Worm (Caenorhabditis elegans): ENCODE measurements around the gene C50F4.9.

C50F4.9 gene

DNA sequence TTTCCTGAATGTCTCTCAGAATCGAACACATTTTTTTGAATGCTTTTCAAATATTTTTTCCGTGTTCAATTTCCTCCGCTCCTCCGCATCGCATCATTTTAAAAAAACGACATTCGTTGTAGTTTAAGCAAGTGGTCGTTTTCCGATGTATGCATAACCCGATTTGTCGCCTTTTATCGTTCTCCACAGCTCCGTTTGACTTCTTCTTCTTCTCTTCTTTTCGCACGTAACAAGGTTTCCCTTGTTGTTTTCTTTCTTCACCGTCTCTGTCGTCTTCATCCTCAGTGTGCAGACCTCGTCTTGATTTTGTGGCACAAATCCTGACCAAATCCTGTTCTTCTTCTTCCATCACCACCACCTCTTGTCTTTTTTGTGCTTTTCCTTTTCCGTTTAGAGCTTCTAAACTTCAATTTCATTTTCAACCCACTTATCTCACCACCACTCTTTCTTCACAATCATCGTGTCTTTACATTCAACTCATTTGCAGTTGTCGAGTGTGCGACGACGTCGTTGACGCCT lies 40.2 kb downstream of the C50F4.9 start, which contains the start of gene K06A4.2:
Gene K06A4.2, plus strand, starts transcription at position 469 of the 519 bp plus-strand sequence.
- TF ChIP-seq ztf-29 (GFP tag; IDR thresholded peaks at IDR 0.05) (no peak), tab-1 (GFP tag; IDR thresholded peaks at IDR 0.05) (no peak), flt-1 (GFP tag; IDR thresholded peaks at IDR 0.05) (no peak), ztf-23 (GFP tag; IDR thresholded peaks at IDR 0.05) (no peak), ref-1 (GFP tag; conservative IDR thresholded peaks at IDR 0.05) (no peak), med-1 (GFP tag; optimal IDR thresholded peaks at IDR 0.05; ENCODE audit: insufficient read depth) (no peak), cog-1 (tag; optimal IDR thresholded peaks at IDR 0.05) (no peak), T22C8.4 (GFP tag; IDR thresholded peaks at IDR 0.05) (no peak)

DNA sequence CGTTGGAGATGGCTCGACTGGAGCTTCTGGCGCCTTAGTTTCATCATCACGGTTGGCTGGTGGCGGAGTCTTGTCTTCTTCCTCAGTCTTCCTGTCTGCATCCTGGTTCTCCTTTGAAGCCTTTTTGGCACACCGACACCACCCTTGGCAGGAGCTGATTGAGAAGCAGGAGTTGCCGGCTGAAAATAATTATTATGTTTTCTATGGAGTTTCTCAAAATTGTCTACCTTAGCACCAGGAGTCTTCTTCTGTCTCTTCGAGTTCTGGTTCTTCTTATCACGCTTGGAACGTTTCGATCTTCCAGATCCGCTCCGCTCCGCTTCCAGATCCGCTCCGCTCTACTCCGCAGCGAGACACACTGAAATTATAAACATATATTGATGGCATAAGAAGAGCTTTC lies 43.4 kb downstream of the C50F4.9 start, which contains the start of gene K06A4.6:
Gene K06A4.6, minus strand, starts transcription at position 101 of the 400 bp plus-strand sequence.
- TF ChIP-seq klf-2 (GFP tag; conservative IDR thresholded peaks at IDR 0.05) (no peak), tab-1 (GFP tag; IDR thresholded peaks at IDR 0.05) (no peak), ztf-29 (GFP tag; IDR thresholded peaks at IDR 0.05) (no peak), flt-1 (GFP tag; IDR thresholded peaks at IDR 0.05) (no peak), med-1 (GFP tag; optimal IDR thresholded peaks at IDR 0.05; ENCODE audit: insufficient read depth) (no peak), ztf-23 (GFP tag; IDR thresholded peaks at IDR 0.05) (no peak), cog-1 (tag; optimal IDR thresholded peaks at IDR 0.05) (no peak), T22C8.4 (GFP tag; IDR thresholded peaks at IDR 0.05) (no peak), ref-1 (GFP tag; conservative IDR thresholded peaks at IDR 0.05) (no peak)

DNA sequence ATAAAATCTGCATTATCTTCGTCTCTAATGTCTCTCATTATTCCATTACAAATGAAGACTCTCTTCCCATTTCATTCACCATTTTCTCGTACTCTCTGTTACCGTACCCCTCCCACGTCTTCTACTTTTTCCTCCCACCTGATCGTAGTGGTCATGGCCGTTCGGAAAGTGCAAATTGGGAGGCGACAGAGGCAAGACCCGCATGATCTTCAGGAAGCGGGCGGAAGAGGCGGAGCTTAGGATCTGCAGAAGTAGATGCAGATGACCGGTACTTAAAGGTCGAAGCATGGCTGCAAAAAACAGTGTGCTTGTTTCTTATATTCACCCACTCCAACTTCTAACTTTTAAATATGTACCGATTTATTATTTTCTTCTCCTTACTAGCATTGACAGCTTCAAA lies 46.1 kb downstream of the C50F4.9 start, which contains the start of gene nas-3:
Gene nas-3, plus strand, starts transcription at position 301 of the 400 bp plus-strand sequence.
- TF ChIP-seq flt-1 (GFP tag; IDR thresholded peaks at IDR 0.05), result no peak

DNA sequence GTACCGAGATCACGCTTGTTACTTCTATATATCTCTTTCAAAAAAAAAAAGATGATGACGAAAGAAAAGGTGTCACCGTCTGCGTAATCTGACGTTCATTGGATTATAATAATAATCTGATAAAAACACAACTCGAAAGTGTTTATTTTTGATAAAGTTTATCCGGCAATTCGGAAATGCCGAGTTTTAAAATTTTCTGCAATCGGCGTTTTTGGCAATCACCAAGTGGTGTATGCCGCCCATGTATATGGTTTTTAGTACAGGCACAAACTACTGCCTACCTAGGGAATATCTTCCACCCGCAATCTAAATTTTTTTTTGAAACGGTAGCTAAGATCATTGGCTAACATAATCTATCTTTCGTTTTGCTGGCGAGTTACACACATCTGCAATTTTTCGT lies 50.1 kb downstream of the C50F4.9 start:
- TF ChIP-seq ref-1 (GFP tag; conservative IDR thresholded peaks at IDR 0.05), result no peak
- no peak for TF ChIP-seq cog-1 (tag; optimal IDR thresholded peaks at IDR 0.05)
- TF ChIP-seq flt-1 (GFP tag; IDR thresholded peaks at IDR 0.05), result no peak
- TF ChIP-seq ztf-23 (GFP tag; IDR thresholded peaks at IDR 0.05), result no peak
- TF ChIP-seq T22C8.4 (GFP tag; IDR thresholded peaks at IDR 0.05), result no peak
- TF ChIP-seq klf-2 (GFP tag; conservative IDR thresholded peaks at IDR 0.05), result no peak
- no peak for TF ChIP-seq med-1 (GFP tag; optimal IDR thresholded peaks at IDR 0.05; ENCODE audit: insufficient read depth)
- TF ChIP-seq ztf-29 (GFP tag; IDR thresholded peaks at IDR 0.05), result no peak
- no peak for TF ChIP-seq tab-1 (GFP tag; IDR thresholded peaks at IDR 0.05)
